Fruit fly (Drosophila melanogaster) whole organism, embryonic: ENCODE results near the gene Mkp3.
A peak's percentile ranks its signal among the peaks of the same experiment; 100 is the strongest.

Experiments
- Antp ChIP-seq: fragments of 200-800 bp; sonication (Bioruptor generic); optimal IDR thresholded peaks from 3 replicates; lab custom pipeline; 2016; ENCODE audit warnings: missing biosample characterization, missing genetic modification characterization
- B-H2 ChIP-seq: fragments of 200-800 bp; sonication (Bioruptor generic); optimal IDR thresholded peaks from 2 replicates; lab custom pipeline; 2018; ENCODE audit warnings: missing biosample characterization, mild to moderate bottlenecking, missing genetic modification characterization
- BEAF-32 ChIP-seq: fragments of 200-800 bp; sonication (Bioruptor generic); optimal IDR thresholded peaks from 3 replicates; lab custom pipeline; 2017; ENCODE audit warnings: missing biosample characterization, missing genetic modification characterization, mild to moderate bottlenecking, moderate library complexity, missing genetic modification reagents
- CG11247 ChIP-seq: fragments of 200-800 bp; sonication (Bioruptor generic); IDR thresholded peaks from 2 replicates; pipeline ENCODE4 v1.3.6; 2022; ENCODE audit warnings: missing biosample characterization, missing genetic modification characterization
- CG11398 ChIP-seq: fragments of 200-800 bp; sonication (Bioruptor generic); optimal IDR thresholded peaks from 2 replicates; lab custom pipeline; 2016; ENCODE audit warnings: missing biosample characterization, missing genetic modification characterization
- CG11695 ChIP-seq: fragments of 200-800 bp; sonication (Bioruptor generic); IDR thresholded peaks from 3 replicates; pipeline ENCODE4 v1.3.6; 2022; ENCODE audit warnings: missing biosample characterization, missing genetic modification characterization
- CG11723 ChIP-seq: fragments of 200-800 bp; sonication (Bioruptor generic); optimal IDR thresholded peaks from 2 replicates; lab custom pipeline; 2017; ENCODE audit warnings: missing biosample characterization, mild to moderate bottlenecking, missing genetic modification characterization
- CG14014 ChIP-seq: fragments of 200-800 bp; sonication (Bioruptor generic); IDR thresholded peaks from 2 replicates; pipeline ENCODE4 v1.3.6; 2022; ENCODE audit warnings: missing biosample characterization, missing genetic modification characterization
- CG14050 ChIP-seq: fragments of 200-800 bp; sonication (Bioruptor generic); IDR thresholded peaks from 3 replicates; pipeline ENCODE4 v1.3.6; 2022; ENCODE audit warnings: missing biosample characterization, missing genetic modification characterization
- CG17802 ChIP-seq: fragments of 200-800 bp; sonication (Bioruptor generic); optimal IDR thresholded peaks from 2 replicates; lab custom pipeline; 2018; ENCODE audit warnings: missing biosample characterization, mild to moderate bottlenecking, missing genetic modification characterization, moderate library complexity
- CG2116 ChIP-seq: fragments of 200-800 bp; sonication (Bioruptor generic); optimal IDR thresholded peaks from 3 replicates; lab custom pipeline; 2018; ENCODE audit warnings: missing biosample characterization, mild to moderate bottlenecking, missing genetic modification characterization
- CG31365 ChIP-seq: fragments of 200-800 bp; sonication (Bioruptor generic); optimal IDR thresholded peaks from 2 replicates; lab custom pipeline; 2018; ENCODE audit warnings: missing biosample characterization, mild to moderate bottlenecking, missing genetic modification characterization
- CG3163 ChIP-seq: fragments of 200-800 bp; sonication (Bioruptor generic); optimal IDR thresholded peaks from 3 replicates; lab custom pipeline; 2016; ENCODE audit warnings: missing biosample characterization, missing genetic modification characterization
- CG32532 ChIP-seq: fragments of 200-800 bp; sonication (Bioruptor generic); IDR thresholded peaks from 2 replicates; pipeline ENCODE4 v1.3.6; 2022; ENCODE audit warnings: missing biosample characterization, missing genetic modification characterization
- CG3407 ChIP-seq: fragments of 200-800 bp; sonication (Bioruptor generic); optimal IDR thresholded peaks from 2 replicates; lab custom pipeline; 2018; ENCODE audit warnings: missing biosample characterization, mild to moderate bottlenecking, missing genetic modification characterization
- CG34224 ChIP-seq: fragments of 200-800 bp; sonication (Bioruptor generic); IDR thresholded peaks from 3 replicates; pipeline ENCODE4 v1.3.6; 2022; ENCODE audit warnings: missing biosample characterization, missing genetic modification characterization; ENCODE audit not compliant: partially characterized antibody
- CG5245 ChIP-seq: fragments of 200-800 bp; sonication (Bioruptor generic); optimal IDR thresholded peaks from 3 replicates; lab custom pipeline; 2016; ENCODE audit warnings: missing biosample characterization, missing genetic modification characterization
- CG6813 ChIP-seq: fragments of 200-800 bp; sonication (Bioruptor generic); optimal IDR thresholded peaks from 2 replicates; lab custom pipeline; 2017; ENCODE audit warnings: missing biosample characterization, missing genetic modification characterization, mild to moderate bottlenecking, moderate library complexity, missing genetic modification reagents
- CG7745 ChIP-seq: fragments of 200-800 bp; sonication (Bioruptor generic); optimal IDR thresholded peaks from 2 replicates; lab custom pipeline; 2018; ENCODE audit warnings: missing biosample characterization, mild to moderate bottlenecking, missing genetic modification characterization, moderate library complexity
- CG8924 ChIP-seq: fragments of 200-800 bp; optimal IDR thresholded peaks from 3 replicates; lab custom pipeline; 2019; ENCODE audit warnings: missing biosample characterization, mild to moderate bottlenecking, missing genetic modification characterization, moderate library complexity
- CHES-1-like ChIP-seq: fragments of 200-800 bp; sonication (Bioruptor generic); optimal IDR thresholded peaks from 2 replicates; lab custom pipeline; 2016; ENCODE audit warnings: missing biosample characterization, missing genetic modification characterization
- CoRest ChIP-seq: fragments of 200-800 bp; sonication (Bioruptor generic); optimal IDR thresholded peaks from 3 replicates; lab custom pipeline; 2018; ENCODE audit warnings: missing biosample characterization, mild to moderate bottlenecking, missing genetic modification characterization, moderate library complexity
- Doc3 ChIP-seq: fragments of 200-800 bp; sonication (Bioruptor generic); IDR thresholded peaks from 3 replicates; pipeline ENCODE4 v1.3.6; 2022; ENCODE audit warnings: missing biosample characterization, missing genetic modification characterization; ENCODE audit not compliant: partially characterized antibody
- Dp ChIP-seq: fragments of 200-800 bp; sonication (Bioruptor generic); optimal IDR thresholded peaks from 2 replicates; lab custom pipeline; 2018; ENCODE audit warnings: missing biosample characterization, mild to moderate bottlenecking, missing genetic modification characterization, moderate library complexity
- Ets97D ChIP-seq: fragments of 200-800 bp; sonication (Bioruptor generic); optimal IDR thresholded peaks from 3 replicates; lab custom pipeline; 2016; ENCODE audit warnings: missing biosample characterization, missing genetic modification characterization
- HmgD ChIP-seq: fragments of 200-800 bp; sonication (Bioruptor generic); optimal IDR thresholded peaks from 3 replicates; lab custom pipeline; 2016; ENCODE audit warnings: missing biosample characterization, missing genetic modification characterization
- Hr3 ChIP-seq: fragments of 200-800 bp; sonication (Bioruptor generic); optimal IDR thresholded peaks from 3 replicates; lab custom pipeline; 2016; ENCODE audit warnings: missing biosample characterization, missing genetic modification characterization
- Mrtf ChIP-seq: fragments of 200-800 bp; sonication (Bioruptor generic); IDR thresholded peaks from 3 replicates; pipeline ENCODE4 v1.3.6; 2022; ENCODE audit warnings: missing biosample characterization, missing genetic modification characterization
- Oli ChIP-seq: fragments of 200-800 bp; sonication (Bioruptor generic); optimal IDR thresholded peaks from 2 replicates; lab custom pipeline; 2018; ENCODE audit warnings: missing biosample characterization, mild to moderate bottlenecking, missing genetic modification characterization, moderate library complexity
- Ptx1 ChIP-seq: fragments of 200-800 bp; sonication (Bioruptor generic); IDR thresholded peaks from 2 replicates; pipeline ENCODE4 v1.3.6; 2022; ENCODE audit warnings: missing biosample characterization, missing genetic modification characterization
- ash1 ChIP-seq: fragments of 200-800 bp; sonication (Bioruptor generic); optimal IDR thresholded peaks from 2 replicates; lab custom pipeline; 2018; ENCODE audit warnings: missing biosample characterization, mild to moderate bottlenecking, missing genetic modification characterization
- bowl ChIP-seq: fragments of 200-800 bp; sonication (Bioruptor generic); IDR thresholded peaks from 2 replicates; pipeline ENCODE4 v1.3.6; 2022; ENCODE audit warnings: missing biosample characterization, missing genetic modification characterization
- chm ChIP-seq: fragments of 200-800 bp; sonication (Bioruptor generic); IDR thresholded peaks from 2 replicates; pipeline ENCODE4 v1.3.6; 2022; ENCODE audit warnings: missing biosample characterization, missing genetic modification characterization
- dmrt11E ChIP-seq: fragments of 200-800 bp; sonication (Bioruptor generic); optimal IDR thresholded peaks from 3 replicates; lab custom pipeline; 2018; ENCODE audit warnings: missing biosample characterization, mild to moderate bottlenecking, missing genetic modification characterization, moderate library complexity
- dpn ChIP-seq, 2 experiments: fragments of 200-800 bp; sonication (Bioruptor generic); optimal IDR thresholded peaks; 3 replicates each; lab custom pipeline; 2016; ENCODE audit warnings: missing biosample characterization in 2 of 2, missing genetic modification characterization in 2 of 2
- en ChIP-seq: fragments of 200-800 bp; sonication (Bioruptor generic); optimal IDR thresholded peaks from 2 replicates; lab custom pipeline; 2016; ENCODE audit warnings: missing biosample characterization, missing genetic modification characterization
- fd64A ChIP-seq: fragments of 200-800 bp; sonication (Bioruptor generic); optimal IDR thresholded peaks from 3 replicates; lab custom pipeline; 2018; ENCODE audit warnings: missing biosample characterization, mild to moderate bottlenecking, missing genetic modification characterization
- gem ChIP-seq: fragments of 200-800 bp; sonication (Bioruptor generic); optimal IDR thresholded peaks from 2 replicates; lab custom pipeline; 2019; ENCODE audit warnings: missing biosample characterization, mild to moderate bottlenecking, missing genetic modification characterization, moderate library complexity
- grau ChIP-seq: fragments of 200-800 bp; optimal IDR thresholded peaks from 3 replicates; lab custom pipeline; 2019; ENCODE audit warnings: missing biosample characterization, mild to moderate bottlenecking, missing genetic modification characterization, moderate library complexity
- gsb-n ChIP-seq: fragments of 200-800 bp; sonication (Bioruptor generic); optimal IDR thresholded peaks from 3 replicates; lab custom pipeline; 2018; ENCODE audit warnings: missing biosample characterization, mild to moderate bottlenecking, missing genetic modification characterization
- ham ChIP-seq: fragments of 200-800 bp; sonication (Bioruptor generic); IDR thresholded peaks from 2 replicates; pipeline ENCODE4 v1.3.6; 2022; ENCODE audit warnings: missing biosample characterization, missing genetic modification characterization
- hbn ChIP-seq: fragments of 200-800 bp; sonication (Bioruptor generic); IDR thresholded peaks from 2 replicates; pipeline ENCODE4 v1.3.6; 2022; ENCODE audit warnings: missing biosample characterization, missing genetic modification characterization; ENCODE audit not compliant: partially characterized antibody
- hth ChIP-seq: fragments of >200 bp; optimal IDR thresholded peaks from 2 replicates; lab custom pipeline; 2017; ENCODE audit warnings: inconsistent platforms
- luna ChIP-seq: fragments of 200-800 bp; sonication (Bioruptor generic); optimal IDR thresholded peaks from 2 replicates; lab custom pipeline; 2016; ENCODE audit warnings: missing biosample characterization, missing genetic modification characterization
- mam ChIP-seq: fragments of 200-800 bp; sonication (Bioruptor generic); optimal IDR thresholded peaks from 3 replicates; lab custom pipeline; 2016; ENCODE audit warnings: missing biosample characterization, missing genetic modification characterization
- pb ChIP-seq: fragments of 200-800 bp; sonication (Bioruptor generic); optimal IDR thresholded peaks from 3 replicates; lab custom pipeline; 2016; ENCODE audit warnings: missing biosample characterization, missing genetic modification characterization
- schlank ChIP-seq: fragments of 200-800 bp; sonication (Bioruptor generic); optimal IDR thresholded peaks from 2 replicates; lab custom pipeline; 2018; ENCODE audit warnings: missing biosample characterization, mild to moderate bottlenecking, missing genetic modification characterization
- so ChIP-seq: fragments of 200-800 bp; sonication (Bioruptor generic); IDR thresholded peaks from 3 replicates; pipeline ENCODE4 v1.3.6; 2022; ENCODE audit warnings: missing biosample characterization, missing genetic modification characterization
- tin ChIP-seq: fragments of 200-800 bp; sonication (Bioruptor generic); optimal IDR thresholded peaks from 3 replicates; lab custom pipeline; 2016; ENCODE audit warnings: missing biosample characterization, missing genetic modification characterization
- zen2 ChIP-seq: fragments of 200-800 bp; sonication (Bioruptor generic); IDR thresholded peaks from 3 replicates; pipeline ENCODE4 v1.3.6; 2022; ENCODE audit warnings: missing biosample characterization, missing genetic modification characterization; ENCODE audit not compliant: partially characterized antibody

The Mkp3 gene

dm6 chr3L:19086364-19087200 lies at the start of gene Mkp3 (continued):
- no peak for TF ChIP-seq hbn (GFP tag; lab: Robert Waterston, UW)
- peak; percentile 66 for TF ChIP-seq schlank (tag; lab: Kevin White, UChicago)
- peak; percentile 48 for TF ChIP-seq tin
- peak; percentile 41 for TF ChIP-seq ham
- no peak for TF ChIP-seq pb (GFP tag; lab: Kevin White, UChicago)
- peak; percentile 61 for TF ChIP-seq dmrt11E (tag; lab: Kevin White, UChicago)
- TF ChIP-seq BEAF-32 (GFP tag; lab: Kevin White, UChicago), result no peak
- no peak for TF ChIP-seq CG11398 (GFP tag; lab: Kevin White, UChicago)
- TF ChIP-seq CG14014, result peak; percentile 91
- TF ChIP-seq chm (GFP tag; lab: Robert Waterston, UW), result peak; percentile 71
- peak; percentile 91 for TF ChIP-seq CG8924 (tag; lab: Kevin White, UChicago)
- peak; percentile 87 for TF ChIP-seq gsb-n (tag; lab: Kevin White, UChicago)
- peak; percentile 19 to 82 for TF ChIP-seq dpn (GFP tag; optimal IDR thresholded peaks at IDR 0.05; lab: Kevin White, UChicago)
- TF ChIP-seq CG2116 (GFP tag; lab: Kevin White, UChicago), result peak; percentile 41
- peak; percentile 94 for TF ChIP-seq Ptx1
- peak; percentile 93 for TF ChIP-seq CG6813 (GFP tag; lab: Kevin White, UChicago)
- TF ChIP-seq Doc3 (GFP tag; lab: Robert Waterston, UW), result no peak
- TF ChIP-seq mam (GFP tag; lab: Kevin White, UChicago), result peak; percentile 31
- TF ChIP-seq Antp, result peak; percentile 6
- TF ChIP-seq Dp (GFP tag; lab: Kevin White, UChicago), result no peak
- peak; percentile 93 for TF ChIP-seq grau
- TF ChIP-seq CHES-1-like, result no peak
- TF ChIP-seq Oli (tag; lab: Kevin White, UChicago), result peak; percentile 90
- peak; percentile 79 for TF ChIP-seq CG3407
- TF ChIP-seq CG14050 (GFP tag; lab: Robert Waterston, UW), result peak; percentile 83
- TF ChIP-seq CG3163 (GFP tag; lab: Kevin White, UChicago), result no peak
- peak; percentile 44 for TF ChIP-seq CG5245 (GFP tag; lab: Kevin White, UChicago)
- TF ChIP-seq CG32532 (GFP tag; lab: Robert Waterston, UW), result peak; percentile 93
- peak; percentile 77 for TF ChIP-seq CG11723 (GFP tag; lab: Kevin White, UChicago)
- peak; percentile 96 for TF ChIP-seq CG11695 (GFP tag; lab: Robert Waterston, UW)
- peak; percentile 87 for TF ChIP-seq B-H2
- TF ChIP-seq Mrtf (GFP tag; lab: Robert Waterston, UW), result peak; percentile 76
- no peak for TF ChIP-seq CG17802 (tag; lab: Kevin White, UChicago)
- no peak for TF ChIP-seq fd64A
- TF ChIP-seq en (GFP tag; lab: Kevin White, UChicago), result no peak
- TF ChIP-seq luna (GFP tag; lab: Kevin White, UChicago), result no peak
- no peak for TF ChIP-seq Ets97D (GFP tag; lab: Kevin White, UChicago)
- TF ChIP-seq CG7745 (tag; lab: Kevin White, UChicago), result no peak
- TF ChIP-seq Hr3 (GFP tag; lab: Kevin White, UChicago), result peak; percentile 80
- no peak for TF ChIP-seq hth (lab: Kevin White, UChicago)
- no peak for TF ChIP-seq CG34224 (GFP tag; lab: Robert Waterston, UW)
- peak; percentile 93 for TF ChIP-seq CoRest (tag; lab: Kevin White, UChicago)
- TF ChIP-seq so, result peak; percentile 94
- TF ChIP-seq bowl (GFP tag; lab: Robert Waterston, UW), result peak; percentile 61
- TF ChIP-seq CG11247 (GFP tag; lab: Robert Waterston, UW), result peak; percentile 82
- no peak for TF ChIP-seq zen2 (GFP tag; lab: Robert Waterston, UW)
- peak; percentile 95 for TF ChIP-seq gem (tag; lab: Kevin White, UChicago)
- no peak for TF ChIP-seq HmgD (GFP tag; lab: Kevin White, UChicago)
- TF ChIP-seq CG31365, result peak; percentile 57
- no peak for TF ChIP-seq ash1 (GFP tag; lab: Kevin White, UChicago)
